Fruit fly (Drosophila melanogaster) whole organism, prepupa: Measurements from ENCODE around the gene CG14153.

Source experiments
- Blimp-1 ChIP-seq: fragments of 200-800 bp; sonication (Bioruptor generic); optimal IDR thresholded peaks from 3 replicates; lab custom pipeline; 2017; ENCODE audit warnings: missing biosample characterization, missing genetic modification characterization, mild to moderate bottlenecking, moderate library complexity, missing genetic modification reagents
- CG10631 ChIP-seq: fragments of 200-800 bp; sonication (Bioruptor generic); optimal IDR thresholded peaks from 2 replicates; lab custom pipeline; 2016; ENCODE audit warnings: missing biosample characterization, missing genetic modification characterization
- CG11762 ChIP-seq: fragments of 200-800 bp; sonication (Bioruptor generic); optimal IDR thresholded peaks from 3 replicates; lab custom pipeline; 2016; ENCODE audit warnings: missing biosample characterization, missing genetic modification characterization; ENCODE audit not compliant: insufficient read depth
- CG15336 ChIP-seq: fragments of 200-800 bp; sonication (Bioruptor generic); IDR thresholded peaks from 2 replicates; pipeline ENCODE4 v1.3.6; 2022; ENCODE audit warnings: missing biosample characterization, missing genetic modification characterization
- CG1621 ChIP-seq: fragments of 200-800 bp; sonication (Bioruptor generic); optimal IDR thresholded peaks from 3 replicates; lab custom pipeline; 2018; ENCODE audit warnings: missing biosample characterization, mild to moderate bottlenecking, missing genetic modification characterization
- CG16779 ChIP-seq: fragments of 200-800 bp; sonication (Bioruptor generic); optimal IDR thresholded peaks from 3 replicates; lab custom pipeline; 2017; ENCODE audit warnings: missing biosample characterization, mild to moderate bottlenecking, missing genetic modification characterization
- CG31627 ChIP-seq: fragments of 200-800 bp; sonication (Bioruptor generic); optimal IDR thresholded peaks from 3 replicates; lab custom pipeline; 2016; ENCODE audit warnings: missing biosample characterization, missing genetic modification characterization
- CG32006 ChIP-seq: fragments of 200-800 bp; sonication (Bioruptor generic); optimal IDR thresholded peaks from 3 replicates; lab custom pipeline; 2017; ENCODE audit warnings: missing biosample characterization, mild to moderate bottlenecking, missing genetic modification characterization
- CG34406 ChIP-seq: fragments of 200-800 bp; sonication (Bioruptor generic); optimal IDR thresholded peaks from 3 replicates; lab custom pipeline; 2016; ENCODE audit warnings: missing biosample characterization, missing genetic modification characterization
- CG3919 ChIP-seq: fragments of 200-800 bp; sonication (Bioruptor generic); optimal IDR thresholded peaks from 3 replicates; lab custom pipeline; 2016; ENCODE audit warnings: missing biosample characterization, missing genetic modification characterization
- CG4318 ChIP-seq: fragments of 200-800 bp; sonication (Bioruptor generic); optimal IDR thresholded peaks from 3 replicates; lab custom pipeline; 2017; ENCODE audit warnings: missing biosample characterization, mild to moderate bottlenecking, missing genetic modification characterization
- CG6163 ChIP-seq: fragments of 200-800 bp; sonication (Bioruptor generic); IDR thresholded peaks from 3 replicates; pipeline ENCODE4 v1.3.6; 2022; ENCODE audit warnings: missing biosample characterization, missing genetic modification characterization
- CG6792 ChIP-seq: fragments of 200-800 bp; sonication (Bioruptor generic); optimal IDR thresholded peaks from 3 replicates; lab custom pipeline; 2016; ENCODE audit warnings: missing biosample characterization, missing genetic modification characterization
- CG6808 ChIP-seq: fragments of 200-800 bp; sonication (Bioruptor generic); optimal IDR thresholded peaks from 3 replicates; lab custom pipeline; 2017; ENCODE audit warnings: missing biosample characterization, missing genetic modification characterization, mild to moderate bottlenecking, moderate library complexity, missing genetic modification reagents
- CG6854 ChIP-seq: fragments of 200-800 bp; sonication (Bioruptor generic); optimal IDR thresholded peaks from 2 replicates; lab custom pipeline; 2017; ENCODE audit warnings: missing biosample characterization, mild to moderate bottlenecking, missing genetic modification characterization
- CG7368 ChIP-seq: fragments of 200-800 bp; sonication (Bioruptor generic); optimal IDR thresholded peaks from 3 replicates; lab custom pipeline; 2016; ENCODE audit warnings: missing biosample characterization, missing genetic modification characterization
- CG8119 ChIP-seq: fragments of 200-800 bp; sonication (Bioruptor generic); IDR thresholded peaks from 3 replicates; pipeline ENCODE4 v1.3.6; 2022; ENCODE audit warnings: missing biosample characterization, missing genetic modification characterization
- CG8319 ChIP-seq: fragments of 200-800 bp; sonication (Bioruptor generic); optimal IDR thresholded peaks from 3 replicates; lab custom pipeline; 2016; ENCODE audit warnings: missing biosample characterization, missing genetic modification characterization
- CG9139 ChIP-seq: fragments of 200-800 bp; sonication (Bioruptor generic); optimal IDR thresholded peaks from 3 replicates; lab custom pipeline; 2017; ENCODE audit warnings: missing biosample characterization, mild to moderate bottlenecking, missing genetic modification characterization
- Eip78C ChIP-seq: fragments of 200-800 bp; sonication (Bioruptor generic); peaks from one replicate; lab custom pipeline; 2016; ENCODE audit warnings: missing biosample characterization, missing genetic modification characterization
- Eip93F ChIP-seq: fragments of 200-800 bp; sonication (Bioruptor generic); optimal IDR thresholded peaks from 2 replicates; lab custom pipeline; 2016; ENCODE audit warnings: missing biosample characterization, mild to moderate bottlenecking, missing genetic modification characterization
- Ets21C ChIP-seq: fragments of 200-800 bp; sonication (Bioruptor generic); optimal IDR thresholded peaks from 3 replicates; lab custom pipeline; 2016; ENCODE audit warnings: missing biosample characterization, missing genetic modification characterization
- Ets96B ChIP-seq: fragments of 200-800 bp; optimal IDR thresholded peaks from 2 replicates; lab custom pipeline; 2019; ENCODE audit warnings: missing biosample characterization, mild to moderate bottlenecking, missing genetic modification characterization, moderate library complexity
- Gug ChIP-seq: fragments of 200-800 bp; sonication (Bioruptor generic); IDR thresholded peaks from 2 replicates; pipeline ENCODE4 v1.3.6; 2022; ENCODE audit warnings: missing biosample characterization, missing genetic modification characterization
- Hr39 ChIP-seq: fragments of 200-800 bp; sonication (Bioruptor generic); optimal IDR thresholded peaks from 2 replicates; lab custom pipeline; 2016; ENCODE audit warnings: missing biosample characterization, missing genetic modification characterization
- Hr4 ChIP-seq: fragments of 200-800 bp; sonication (Bioruptor generic); optimal IDR thresholded peaks from 3 replicates; lab custom pipeline; 2016; ENCODE audit warnings: missing biosample characterization, missing genetic modification characterization
- Met ChIP-seq: fragments of 200-800 bp; sonication (Bioruptor generic); optimal IDR thresholded peaks from 3 replicates; lab custom pipeline; 2016; ENCODE audit warnings: missing biosample characterization, missing genetic modification characterization
- OdsH ChIP-seq: fragments of 200-800 bp; sonication (Bioruptor generic); optimal IDR thresholded peaks from 3 replicates; lab custom pipeline; 2016; ENCODE audit warnings: missing biosample characterization, missing genetic modification characterization
- Smox ChIP-seq: fragments of 200-800 bp; sonication (Bioruptor generic); optimal IDR thresholded peaks from 3 replicates; lab custom pipeline; 2016; ENCODE audit warnings: missing biosample characterization, missing genetic modification characterization
- Sox102F ChIP-seq: fragments of 200-800 bp; sonication (Bioruptor generic); optimal IDR thresholded peaks from 2 replicates; lab custom pipeline; 2016; ENCODE audit warnings: missing biosample characterization, mild to moderate bottlenecking, missing genetic modification characterization
- Sox14 ChIP-seq: fragments of 200-800 bp; sonication (Bioruptor generic); optimal IDR thresholded peaks from 3 replicates; lab custom pipeline; 2016; ENCODE audit warnings: missing biosample characterization, missing genetic modification characterization
- Sox15 ChIP-seq: fragments of 200-800 bp; sonication (Bioruptor generic); optimal IDR thresholded peaks from 3 replicates; lab custom pipeline; 2016; ENCODE audit warnings: missing biosample characterization, missing genetic modification characterization
- achi ChIP-seq: fragments of 200-800 bp; sonication (Bioruptor generic); optimal IDR thresholded peaks from 3 replicates; lab custom pipeline; 2016; ENCODE audit warnings: missing biosample characterization, missing genetic modification characterization
- acj6 ChIP-seq: fragments of 200-800 bp; sonication (Bioruptor generic); optimal IDR thresholded peaks from 3 replicates; lab custom pipeline; 2016; ENCODE audit warnings: missing biosample characterization, missing genetic modification characterization
- cyc ChIP-seq: fragments of 200-800 bp; sonication (Bioruptor generic); optimal IDR thresholded peaks from 3 replicates; lab custom pipeline; 2016; ENCODE audit warnings: missing biosample characterization, missing genetic modification characterization
- dac ChIP-seq: fragments of 200-800 bp; sonication (Bioruptor generic); optimal IDR thresholded peaks from 2 replicates; lab custom pipeline; 2017; ENCODE audit warnings: missing biosample characterization, mild to moderate bottlenecking, missing genetic modification characterization
- dsx ChIP-seq: fragments of 200-800 bp; optimal IDR thresholded peaks from 3 replicates; lab custom pipeline; 2019; ENCODE audit warnings: missing biosample characterization, mild to moderate bottlenecking, missing genetic modification characterization, moderate library complexity; ENCODE audit not compliant: poor library complexity, severe bottlenecking
- fkh ChIP-seq: fragments of 200-800 bp; sonication (Bioruptor generic); optimal IDR thresholded peaks from 3 replicates; lab custom pipeline; 2017; ENCODE audit warnings: missing biosample characterization, mild to moderate bottlenecking, missing genetic modification characterization, moderate library complexity
- net ChIP-seq: fragments of 200-800 bp; sonication (Bioruptor generic); optimal IDR thresholded peaks from 3 replicates; lab custom pipeline; 2016; ENCODE audit warnings: missing biosample characterization, missing genetic modification characterization
- pdm3 ChIP-seq: fragments of 200-800 bp; sonication (Bioruptor generic); optimal IDR thresholded peaks from 3 replicates; lab custom pipeline; 2016; ENCODE audit warnings: missing biosample characterization, missing genetic modification characterization
- salr ChIP-seq, 2 experiments: fragments of 200-800 bp; sonication (Bioruptor generic); optimal IDR thresholded peaks; 3 replicates each; lab custom pipeline; 2016 to 2018; ENCODE audit warnings: missing biosample characterization in 2 of 2, missing genetic modification characterization in 2 of 2, mild to moderate bottlenecking in 1 of 2
- spab ChIP-seq: fragments of 200-800 bp; sonication (Bioruptor generic); optimal IDR thresholded peaks from 2 replicates; lab custom pipeline; 2017; ENCODE audit warnings: missing biosample characterization, mild to moderate bottlenecking, missing genetic modification characterization, missing genetic modification reagents
- ss ChIP-seq, 2 experiments: fragments of 200-800 bp; sonication (Bioruptor generic); optimal IDR thresholded peaks; 2 replicates in 1 of 2; 3 replicates in 1 of 2; lab custom pipeline; 2017 to 2018; ENCODE audit warnings: mild to moderate bottlenecking in 2 of 2, missing biosample characterization in 2 of 2, missing genetic modification characterization in 2 of 2, moderate library complexity in 1 of 2
- svp ChIP-seq: fragments of 200-800 bp; sonication (Bioruptor generic); peaks from one replicate; lab custom pipeline; 2016; ENCODE audit warnings: missing biosample characterization, missing genetic modification characterization
- topi ChIP-seq: fragments of 200-800 bp; sonication (Bioruptor generic); optimal IDR thresholded peaks from 3 replicates; lab custom pipeline; 2016; ENCODE audit warnings: missing biosample characterization, missing genetic modification characterization

Gene CG14153

dm6 chr3L:10664511-10665062, 21.3 kb downstream of the CG14153 start, which contains the start of gene simj (continued):
- TF ChIP-seq CG6163 (GFP tag; lab: Robert Waterston, UW) (peak; percentile 77), svp (GFP tag; lab: Kevin White, UChicago) (no peak), Hr4 (GFP tag; lab: Kevin White, UChicago) (no peak), CG8119 (GFP tag; lab: Robert Waterston, UW) (peak; percentile 44; the same call in 2 of the 3 replicates), CG8319 (GFP tag; lab: Kevin White, UChicago) (no peak), Eip78C (GFP tag; lab: Kevin White, UChicago) (peak; percentile 86), fkh (GFP tag; lab: Kevin White, UChicago) (peak; percentile 96), dsx (peak; percentile 60), cyc (no peak), CG7368 (peak; percentile 23), CG31627 (no peak), ss (GFP tag; optimal IDR thresholded peaks at IDR 0.05; lab: Kevin White, UChicago) (peak; percentile 53 to 66), achi (peak; percentile 4), CG16779 (tag; lab: Kevin White, UChicago) (peak; percentile 67), CG9139 (GFP tag; lab: Kevin White, UChicago) (peak; percentile 27), pdm3 (GFP tag; lab: Kevin White, UChicago) (peak; percentile 23), CG11762 (GFP tag; lab: Kevin White, UChicago) (no peak), CG15336 (GFP tag; lab: Robert Waterston, UW) (peak; percentile 57; the same call in 1 of the 2 replicates), CG6808 (GFP tag; lab: Kevin White, UChicago) (peak; percentile 42), Gug (GFP tag; lab: Robert Waterston, UW) (peak; percentile 44; the same call in 1 of the 2 replicates)

- TF ChIP-seq salr (GFP tag; optimal IDR thresholded peaks at IDR 0.05; lab: Kevin White, UChicago) (peak; percentile 92 to 99), net (GFP tag; lab: Kevin White, UChicago) (peak; percentile 99), Sox14 (GFP tag; lab: Kevin White, UChicago) (peak; percentile 97), cyc (peak; percentile 96), achi (peak; percentile 98), Smox (peak; percentile 98), Blimp-1 (GFP tag; lab: Kevin White, UChicago) (peak; percentile 95), fkh (GFP tag; lab: Kevin White, UChicago) (peak; percentile 88), ss (GFP tag; optimal IDR thresholded peaks at IDR 0.05; lab: Kevin White, UChicago) (peak; percentile 99), CG16779 (tag; lab: Kevin White, UChicago) (peak; percentile 98), CG32006 (GFP tag; lab: Kevin White, UChicago) (peak; percentile 99), dac (GFP tag; lab: Kevin White, UChicago) (peak; percentile 93), Sox102F (GFP tag; lab: Kevin White, UChicago) (peak; percentile 93), CG11762 (GFP tag; lab: Kevin White, UChicago) (peak; percentile 98), spab (GFP tag; lab: Kevin White, UChicago) (peak; percentile 99), CG8119 (GFP tag; lab: Robert Waterston, UW) (peak; percentile 99), CG6854 (peak; percentile 98), CG9139 (GFP tag; lab: Kevin White, UChicago) (peak; percentile 98), CG3919 (GFP tag; lab: Kevin White, UChicago) (peak; percentile 98), CG15336 (GFP tag; lab: Robert Waterston, UW) (peak; percentile 98), CG10631 (GFP tag; lab: Kevin White, UChicago) (peak; percentile 98), CG7368 (peak; percentile 96), Met (GFP tag; lab: Kevin White, UChicago) (peak; percentile 98), CG34406 (GFP tag; lab: Kevin White, UChicago) (peak; percentile 99), CG1621 (tag; lab: Kevin White, UChicago) (peak; percentile 96), acj6 (GFP tag; lab: Kevin White, UChicago) (peak; percentile 99), Hr39 (GFP tag; lab: Kevin White, UChicago) (peak; percentile 92), topi (peak; percentile 99), Gug (GFP tag; lab: Robert Waterston, UW) (peak; percentile 94), CG6792 (GFP tag; lab: Kevin White, UChicago) (peak; percentile 99), pdm3 (GFP tag; lab: Kevin White, UChicago) (peak; percentile 98), Eip93F (peak; percentile 97), Sox15 (GFP tag; lab: Kevin White, UChicago) (peak; percentile 97), Hr4 (GFP tag; lab: Kevin White, UChicago) (peak; percentile 98), CG4318 (peak; percentile 98), Ets21C (peak; percentile 91), CG6808 (GFP tag; lab: Kevin White, UChicago) (peak; percentile 99), Ets96B (tag; lab: Kevin White, UChicago) (peak; percentile 99), OdsH (peak; percentile 98)
These were observed 22.3 kb downstream of the CG14153 start for dm6 chr3L:10665433-10666150.
